In the genomic region with DNA sequence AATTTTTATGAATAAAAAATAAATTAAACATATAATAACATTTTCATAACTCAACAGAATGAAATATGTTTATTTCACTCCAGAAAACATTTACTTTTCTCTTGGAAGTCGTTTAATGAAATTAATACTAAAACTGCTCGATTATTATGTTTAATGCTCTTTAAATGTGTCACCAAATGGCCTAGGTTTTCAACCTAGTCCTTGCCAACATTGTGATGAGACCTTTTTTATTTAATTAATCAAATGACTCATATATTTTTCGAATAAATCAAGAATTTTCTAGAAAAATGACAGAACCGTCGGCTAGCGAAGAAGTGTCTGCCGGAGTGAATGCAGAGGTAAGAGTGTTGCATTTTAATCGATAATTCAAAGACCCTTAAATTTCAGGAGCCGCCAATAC, we compare ENCODE assay signal across 1 worm cellular context.
TF ChIP-seq lines count a peak whose summit lies in the region.

A gene (plus strand): TSS at position 284 of the 400 bp plus-strand sequence.

TF ChIP-seq in whole organism, L4 larva, 104 proteins besides CTCF, POLR2A, EP300 and RAD21 (continued from another document):
- peak; percentile 64 for TF ChIP-seq mes-2 (tag; optimal IDR thresholded peaks at IDR 0.05; lab: Kevin White, UChicago; ENCODE audit: poor library complexity, severe bottlenecking)
